Worm (Caenorhabditis elegans): ENCODE data around the gene mlt-4.
A peak's percentile ranks its signal among the peaks of the same experiment; 100 is the strongest.

The mlt-4 gene

DNA sequence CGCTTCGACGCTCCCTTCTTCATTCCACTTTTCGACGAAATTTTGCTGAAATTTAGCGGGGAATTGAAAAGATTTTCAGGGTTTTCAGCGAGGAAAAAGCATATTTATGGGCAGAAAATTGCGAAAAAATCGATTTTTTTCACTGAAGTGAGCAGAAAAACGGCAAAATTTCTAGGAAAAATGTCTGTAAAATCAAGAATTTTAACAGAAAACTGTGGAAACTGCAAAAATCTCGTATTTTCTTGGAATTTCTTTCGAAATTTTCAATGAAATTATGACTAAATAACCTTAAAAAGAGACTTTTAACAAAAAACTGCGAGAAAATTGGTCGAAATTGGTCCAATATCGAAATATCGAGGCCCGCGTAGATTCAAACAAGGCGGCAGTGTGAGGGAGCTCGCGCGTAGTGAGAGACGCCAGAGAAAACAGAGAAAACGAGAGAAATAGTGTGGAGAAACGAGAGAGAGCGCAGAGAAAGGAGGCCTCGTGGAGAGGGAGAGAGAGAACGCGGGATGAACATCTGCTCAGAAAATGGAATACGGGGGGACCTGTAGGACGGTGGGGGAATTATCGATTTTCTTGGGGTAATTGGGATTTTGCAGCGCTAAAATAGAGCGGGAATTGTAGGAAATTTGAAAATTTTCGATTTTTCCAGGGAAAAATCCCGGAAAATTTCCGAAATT lies 39.6 kb downstream of the mlt-4 start, which contains the start of gene swsn-1 (continued):
- TF ChIP-seq B0035.1 (tag; optimal IDR thresholded peaks at IDR 0.05): no peak
- TF ChIP-seq cebp-1 (GFP tag; IDR thresholded peaks at IDR 0.05): no peak
- peak; percentile 51 for TF ChIP-seq cebp-1 (tag; optimal IDR thresholded peaks at IDR 0.05)
- 0 out of 2 replicates have a peak, but pooled peaks have one; percentile 37 for TF ChIP-seq mcd-1 (GFP tag; IDR thresholded peaks at IDR 0.05)
- no peak for TF ChIP-seq somi-1 (GFP tag; optimal IDR thresholded peaks at IDR 0.05)
- TF ChIP-seq ama-1 (optimal IDR thresholded peaks at IDR 0.05): no peak
- TF ChIP-seq ama-1 (GFP tag; optimal IDR thresholded peaks at IDR 0.05): no peak
- TF ChIP-seq tlf-1 (GFP tag; optimal IDR thresholded peaks at IDR 0.05): no peak
- no peak for TF ChIP-seq F57A8.1 (GFP tag; optimal IDR thresholded peaks at IDR 0.05)
- no peak for TF ChIP-seq Y53G8AR.9 (GFP tag; conservative IDR thresholded peaks at IDR 0.05)
- no peak for TF ChIP-seq hrde-1 (tag; optimal IDR thresholded peaks at IDR 0.05; ENCODE audit: borderline replicate concordance)
- TF ChIP-seq efl-1 (GFP tag; optimal IDR thresholded peaks at IDR 0.05): peak; percentile 66
- no peak for TF ChIP-seq ztf-3 (GFP tag; optimal IDR thresholded peaks at IDR 0.05)
- TF ChIP-seq pbrm-1 (GFP tag; IDR thresholded peaks at IDR 0.05): 0 out of 2 replicates have a peak, but pooled peaks have one; percentile 15
- no peak for TF ChIP-seq rcor-1 (GFP tag; IDR thresholded peaks at IDR 0.05)
- TF ChIP-seq lag-1 (GFP tag; IDR thresholded peaks at IDR 0.05): no peak
- no peak for TF ChIP-seq egl-18 (GFP tag; IDR thresholded peaks at IDR 0.05)
- no peak for TF ChIP-seq T07F8.4 (tag; optimal IDR thresholded peaks at IDR 0.05)
- TF ChIP-seq nhr-80 (tag; optimal IDR thresholded peaks at IDR 0.05): no peak
- no peak for TF ChIP-seq snpc-4 (GFP tag; optimal IDR thresholded peaks at IDR 0.05)
- TF ChIP-seq snpc-4 (tag; optimal IDR thresholded peaks at IDR 0.05): peak in 1 of 4 experiments; percentile 23
- peak; percentile 57 for TF ChIP-seq dox-1 (GFP tag; IDR thresholded peaks at IDR 0.05)
- TF ChIP-seq zfh-2 (GFP tag; conservative IDR thresholded peaks at IDR 0.05): no peak; the same call in 1 of the 2 replicates
- no peak for TF ChIP-seq Y67H2A.10 (GFP tag; conservative IDR thresholded peaks at IDR 0.05)
- 0 out of 2 replicates have a peak, but pooled peaks have one; percentile 27 for TF ChIP-seq B0336.3 (GFP tag; IDR thresholded peaks at IDR 0.05)
- no peak for TF ChIP-seq nfya-2 (GFP tag; IDR thresholded peaks at IDR 0.05)
- TF ChIP-seq lir-1 (GFP tag; conservative IDR thresholded peaks at IDR 0.05): no peak
- no peak for TF ChIP-seq unc-130 (GFP tag; optimal IDR thresholded peaks at IDR 0.05)
- no peak for TF ChIP-seq ekl-4 (GFP tag; IDR thresholded peaks at IDR 0.05)
- TF ChIP-seq hmg-20 (GFP tag; IDR thresholded peaks at IDR 0.05): no peak
- no peak for TF ChIP-seq lin-40 (tag; optimal IDR thresholded peaks at IDR 0.05)
- TF ChIP-seq him-1 (tag; optimal IDR thresholded peaks at IDR 0.05): no peak
- peak; percentile 53; the same call in 1 of the 2 replicates for TF ChIP-seq ceh-100 (GFP tag; IDR thresholded peaks at IDR 0.05)
- TF ChIP-seq C17E4.6 (GFP tag; IDR thresholded peaks at IDR 0.05): no peak
- TF ChIP-seq rec-8 (tag; optimal IDR thresholded peaks at IDR 0.05): no peak
- TF ChIP-seq D2030.7 (GFP tag; IDR thresholded peaks at IDR 0.05): peak; percentile 72
- peak; percentile 62 for TF ChIP-seq madf-6 (GFP tag; IDR thresholded peaks at IDR 0.05)
- TF ChIP-seq snpc-1.1 (tag; optimal IDR thresholded peaks at IDR 0.05; ENCODE audit: insufficient read depth): no peak
- TF ChIP-seq sptf-2 (GFP tag; optimal IDR thresholded peaks at IDR 0.05): no peak
- no peak for TF ChIP-seq ceh-91 (GFP tag; IDR thresholded peaks at IDR 0.05)
- TF ChIP-seq nhr-27 (tag; optimal IDR thresholded peaks at IDR 0.05): no peak
- no peak for TF ChIP-seq aptf-3 (GFP tag; IDR thresholded peaks at IDR 0.05)
- no peak for TF ChIP-seq ets-4 (GFP tag; optimal IDR thresholded peaks at IDR 0.05)
- no peak for TF ChIP-seq attf-6 (GFP tag; IDR thresholded peaks at IDR 0.05)
- no peak for TF ChIP-seq athp-1 (tag; optimal IDR thresholded peaks at IDR 0.05)
- TF ChIP-seq lsy-27 (tag; optimal IDR thresholded peaks at IDR 0.05; ENCODE audit: borderline replicate concordance, insufficient read depth): no peak
- TF ChIP-seq sdz-38 (tag; optimal IDR thresholded peaks at IDR 0.05): no peak
- no peak for TF ChIP-seq pha-4 (tag; optimal IDR thresholded peaks at IDR 0.05)

Measured in whole organism, young adult.